Fruit fly (Drosophila melanogaster): ENCODE results near the gene CG13305.
A peak's percentile ranks its signal among the peaks of the same experiment; 100 is the strongest.

Gene CG13305

dm6 chr3L:8657429-8657754 lies 10.8 kb upstream of the CG13305 start (continued):
- TF ChIP-seq topi (GFP tag; optimal IDR thresholded peaks at IDR 0.05) = peak; percentile 91
- TF ChIP-seq CG16779 (tag; optimal IDR thresholded peaks at IDR 0.05) = peak; percentile 78
- TF ChIP-seq fd59A (GFP tag; optimal IDR thresholded peaks at IDR 0.05) = peak; percentile 84
- no peak for TF ChIP-seq dac (GFP tag; optimal IDR thresholded peaks at IDR 0.05)
- TF ChIP-seq esn (GFP tag; optimal IDR thresholded peaks at IDR 0.05) = peak; percentile 89
- no peak for TF ChIP-seq Lpt (GFP tag; optimal IDR thresholded peaks at IDR 0.05)
- peak; percentile 73 for TF ChIP-seq CG15336 (GFP tag; IDR thresholded peaks at IDR 0.05)
- TF ChIP-seq lz (GFP tag; optimal IDR thresholded peaks at IDR 0.05) = peak; percentile 89

DNA sequence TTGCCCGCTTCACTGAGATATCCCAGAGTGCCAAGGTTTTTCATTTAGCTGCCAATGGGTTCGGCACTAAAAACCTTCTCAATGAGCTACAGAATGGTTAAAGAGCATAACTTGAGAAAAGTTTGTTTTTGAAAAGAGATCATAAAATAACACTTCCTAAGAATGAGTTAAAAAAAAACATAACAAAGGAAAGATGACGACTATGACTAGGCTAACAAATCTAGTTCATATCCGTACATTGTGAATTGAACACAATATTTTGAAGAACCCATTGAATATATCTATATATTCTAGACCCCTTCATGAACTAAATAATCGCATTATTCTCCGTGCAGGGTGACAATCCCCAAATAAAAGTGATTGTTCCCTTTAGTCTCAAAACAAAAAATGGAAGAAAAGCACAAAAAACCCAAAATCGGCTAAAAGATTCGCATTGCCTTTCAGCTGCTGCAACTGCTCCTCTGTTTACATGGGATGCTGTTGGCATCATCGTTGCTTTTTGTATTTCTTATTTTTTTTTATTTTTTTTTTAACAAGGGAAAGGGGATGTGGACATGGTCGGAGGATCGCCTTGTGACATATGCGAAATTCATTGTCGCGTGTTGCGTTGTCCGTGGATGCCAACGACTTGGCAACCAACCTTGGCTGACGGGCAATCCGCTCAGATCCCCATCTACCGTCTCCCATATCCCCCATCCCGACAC lies 10.3 kb upstream of the CG13305 start:
- peak; percentile 68 for TF ChIP-seq spab (GFP tag; optimal IDR thresholded peaks at IDR 0.05)
- TF ChIP-seq Gug (GFP tag; IDR thresholded peaks at IDR 0.05) = no peak
- TF ChIP-seq CG8119 (GFP tag; IDR thresholded peaks at IDR 0.05) = no peak
- TF ChIP-seq CG3919 (GFP tag; optimal IDR thresholded peaks at IDR 0.05) = peak; percentile 93
- no peak for TF ChIP-seq fkh (GFP tag; optimal IDR thresholded peaks at IDR 0.05)
- peak; percentile 95 for TF ChIP-seq Smox (GFP tag; optimal IDR thresholded peaks at IDR 0.05)
- no peak for TF ChIP-seq CG4318 (GFP tag; optimal IDR thresholded peaks at IDR 0.05)
- peak; percentile 95 for TF ChIP-seq esn (GFP tag; optimal IDR thresholded peaks at IDR 0.05)
- TF ChIP-seq CG11902 (GFP tag; optimal IDR thresholded peaks at IDR 0.05) = peak; percentile 97
- TF ChIP-seq Ets96B (tag; optimal IDR thresholded peaks at IDR 0.05) = peak; percentile 72
- peak; percentile 98 for TF ChIP-seq Met (GFP tag; optimal IDR thresholded peaks at IDR 0.05)
- TF ChIP-seq CG34406 (GFP tag; optimal IDR thresholded peaks at IDR 0.05) = peak; percentile 96
- peak; percentile 97 for TF ChIP-seq CG31627 (GFP tag; optimal IDR thresholded peaks at IDR 0.05)
- no peak for TF ChIP-seq Eip93F (GFP tag; optimal IDR thresholded peaks at IDR 0.05)
- TF ChIP-seq Blimp-1 (GFP tag; optimal IDR thresholded peaks at IDR 0.05) = peak; percentile 85
- TF ChIP-seq CG15336 (GFP tag; IDR thresholded peaks at IDR 0.05) = no peak
- TF ChIP-seq lz (GFP tag; optimal IDR thresholded peaks at IDR 0.05) = peak; percentile 91
- TF ChIP-seq net (GFP tag; optimal IDR thresholded peaks at IDR 0.05) = peak; percentile 80
- peak; percentile 85 for TF ChIP-seq Eip75B (GFP tag; optimal IDR thresholded peaks at IDR 0.05)
- TF ChIP-seq Sox102F (GFP tag; optimal IDR thresholded peaks at IDR 0.05) = peak; percentile 96
- TF ChIP-seq CG7368 (GFP tag; optimal IDR thresholded peaks at IDR 0.05) = peak; percentile 85
- peak; percentile 89 for TF ChIP-seq svp (GFP tag)
- TF ChIP-seq dac (GFP tag; optimal IDR thresholded peaks at IDR 0.05) = no peak
- no peak for TF ChIP-seq Hr38 (GFP tag; optimal IDR thresholded peaks at IDR 0.05)
- peak; percentile 80 for TF ChIP-seq CG6854 (GFP tag; optimal IDR thresholded peaks at IDR 0.05)
- TF ChIP-seq dsx (GFP tag; optimal IDR thresholded peaks at IDR 0.05; ENCODE audit: poor library complexity, severe bottlenecking) = peak; percentile 52
- no peak for TF ChIP-seq CG32006 (GFP tag; optimal IDR thresholded peaks at IDR 0.05)
- TF ChIP-seq CG6163 (GFP tag; IDR thresholded peaks at IDR 0.05) = peak; percentile 32; the same call in 1 of the 3 replicates
- peak; percentile 63 to 73 for TF ChIP-seq ss (GFP tag; optimal IDR thresholded peaks at IDR 0.05)
- TF ChIP-seq salr (GFP tag; optimal IDR thresholded peaks at IDR 0.05) = peak; percentile 41 to 54
- TF ChIP-seq CG11762 (GFP tag; optimal IDR thresholded peaks at IDR 0.05; ENCODE audit: insufficient read depth) = peak; percentile 88
- TF ChIP-seq acj6 (GFP tag; optimal IDR thresholded peaks at IDR 0.05) = peak; percentile 95
- peak; percentile 95 for TF ChIP-seq CG8632 (GFP tag; optimal IDR thresholded peaks at IDR 0.05)
- TF ChIP-seq CG10669 (GFP tag; optimal IDR thresholded peaks at IDR 0.05) = peak; percentile 81
- TF ChIP-seq fd85E (GFP tag; optimal IDR thresholded peaks at IDR 0.05) = peak; percentile 69
- peak; percentile 89 for TF ChIP-seq achi (GFP tag; optimal IDR thresholded peaks at IDR 0.05)
- TF ChIP-seq OdsH (GFP tag; optimal IDR thresholded peaks at IDR 0.05) = peak; percentile 93
- peak; percentile 72 for TF ChIP-seq CG6808 (GFP tag; optimal IDR thresholded peaks at IDR 0.05)
- peak; percentile 93 for TF ChIP-seq CG8319 (GFP tag; optimal IDR thresholded peaks at IDR 0.05)
- no peak for TF ChIP-seq CG9139 (GFP tag; optimal IDR thresholded peaks at IDR 0.05)
- peak; percentile 95 for TF ChIP-seq cyc (GFP tag; optimal IDR thresholded peaks at IDR 0.05)
- TF ChIP-seq Sox15 (GFP tag; optimal IDR thresholded peaks at IDR 0.05) = peak; percentile 97
- TF ChIP-seq Sox14 (GFP tag; optimal IDR thresholded peaks at IDR 0.05) = peak; percentile 90
- peak; percentile 97 for TF ChIP-seq topi (GFP tag; optimal IDR thresholded peaks at IDR 0.05)
- no peak for TF ChIP-seq eg (GFP tag; IDR thresholded peaks at IDR 0.05)

Measured in whole organism, prepupa.